Fruit fly (Drosophila melanogaster) whole organism, prepupa: ENCODE results near the gene CG8173.

Experiments used
- CG6163 ChIP-seq: fragments of 200-800 bp; sonication (Bioruptor generic); IDR thresholded peaks from 3 replicates; pipeline ENCODE4 v1.3.6; 2022; ENCODE audit warnings: missing biosample characterization, missing genetic modification characterization
- CG6854 ChIP-seq: fragments of 200-800 bp; sonication (Bioruptor generic); optimal IDR thresholded peaks from 2 replicates; lab custom pipeline; 2017; ENCODE audit warnings: missing biosample characterization, mild to moderate bottlenecking, missing genetic modification characterization
- Sox102F ChIP-seq: fragments of 200-800 bp; sonication (Bioruptor generic); optimal IDR thresholded peaks from 2 replicates; lab custom pipeline; 2016; ENCODE audit warnings: missing biosample characterization, mild to moderate bottlenecking, missing genetic modification characterization
- Sox14 ChIP-seq: fragments of 200-800 bp; sonication (Bioruptor generic); optimal IDR thresholded peaks from 3 replicates; lab custom pipeline; 2016; ENCODE audit warnings: missing biosample characterization, missing genetic modification characterization

dm6 chrX:17710273-17711085 lies 1.0 kb upstream of the CG8173 start:
- 0 out of 3 replicates have a peak, but pooled peaks have one; percentile 19 for TF ChIP-seq CG6163 (GFP tag; lab: Robert Waterston, UW)
- TF ChIP-seq Sox14, result no peak
- TF ChIP-seq Sox102F (GFP tag; lab: Kevin White, UChicago), result no peak
- peak; percentile 54 for TF ChIP-seq CG6854 (GFP tag; lab: Kevin White, UChicago)
